Worm (Caenorhabditis elegans) whole organism, early embryonic: Measurements from ENCODE around the gene C27H5.6.

ENCODE experiments used
- B0310.2 ChIP-seq: sonication (generic microtip); optimal IDR thresholded peaks from 2 replicates; lab custom pipeline; 2016; ENCODE audit warnings: mild to moderate bottlenecking, missing genetic modification characterization, missing compliant biosample characterization
- aly-1 ChIP-seq: sonication (generic microtip); optimal IDR thresholded peaks from 2 replicates; lab custom pipeline; 2016; ENCODE audit warnings: missing genetic modification characterization, missing compliant biosample characterization
- ama-1 ChIP-seq: fragments of 150-350 bp; optimal IDR thresholded peaks from 2 replicates; lab custom pipeline; 2014
- ceh-13 ChIP-seq: fragments of 200-800 bp; sonication (Bioruptor generic); optimal IDR thresholded peaks from 2 replicates; lab custom pipeline; 2018; ENCODE audit warnings: mild to moderate bottlenecking, missing genetic modification characterization, missing compliant biosample characterization
- ceh-36 ChIP-seq: sonication (generic microtip); optimal IDR thresholded peaks from 2 replicates; lab custom pipeline; 2016; ENCODE audit warnings: missing genetic modification characterization, inconsistent platforms, missing compliant biosample characterization
- ets-7 ChIP-seq: sonication (generic microtip); optimal IDR thresholded peaks from 2 replicates; lab custom pipeline; 2016; ENCODE audit warnings: missing genotype, missing genetic modification characterization, missing compliant biosample characterization
- flt-1 ChIP-seq: fragments of 200-800 bp; sonication (Bioruptor generic); IDR thresholded peaks from 2 replicates; pipeline ENCODE4 v1.3.6; 2022; ENCODE audit warnings: missing genetic modification characterization, missing compliant biosample characterization
- hmg-4 ChIP-seq: fragments of 200-800 bp; sonication (Bioruptor generic); optimal IDR thresholded peaks from 2 replicates; lab custom pipeline; 2018; ENCODE audit warnings: mild to moderate bottlenecking, missing genetic modification characterization, missing compliant biosample characterization
- pes-1 ChIP-seq: fragments of 200-800 bp; sonication (Bioruptor generic); IDR thresholded peaks from 2 replicates; pipeline ENCODE4 v1.3.6; 2022; ENCODE audit warnings: missing genetic modification reagents, missing genetic modification characterization, missing compliant biosample characterization
- scrt-1 ChIP-seq: fragments of 200-800 bp; sonication (Bioruptor generic); IDR thresholded peaks from 2 replicates; pipeline ENCODE4 v1.3.6; 2022; ENCODE audit warnings: missing genetic modification characterization, missing compliant biosample characterization
- sea-1 ChIP-seq: fragments of 200-800 bp; sonication (Bioruptor generic); conservative IDR thresholded peaks from 2 replicates; pipeline ENCODE4 v1.3.6; 2022; ENCODE audit warnings: missing genetic modification characterization, missing compliant biosample characterization
- tbx-11 ChIP-seq: fragments of 200-800 bp; sonication (Bioruptor generic); IDR thresholded peaks from 2 replicates; pipeline ENCODE4 v1.3.6; 2022; ENCODE audit warnings: missing genetic modification characterization, missing compliant biosample characterization
- tbx-37 ChIP-seq: fragments of 200-800 bp; sonication (Bioruptor generic); conservative IDR thresholded peaks from 2 replicates; pipeline ENCODE4 v1.3.6; 2022; ENCODE audit warnings: missing genetic modification reagents, missing genetic modification characterization, missing compliant biosample characterization
- tra-4 ChIP-seq: sonication (generic microtip); optimal IDR thresholded peaks from 2 replicates; lab custom pipeline; 2017; ENCODE audit warnings: missing genetic modification characterization, missing compliant biosample characterization

DNA sequence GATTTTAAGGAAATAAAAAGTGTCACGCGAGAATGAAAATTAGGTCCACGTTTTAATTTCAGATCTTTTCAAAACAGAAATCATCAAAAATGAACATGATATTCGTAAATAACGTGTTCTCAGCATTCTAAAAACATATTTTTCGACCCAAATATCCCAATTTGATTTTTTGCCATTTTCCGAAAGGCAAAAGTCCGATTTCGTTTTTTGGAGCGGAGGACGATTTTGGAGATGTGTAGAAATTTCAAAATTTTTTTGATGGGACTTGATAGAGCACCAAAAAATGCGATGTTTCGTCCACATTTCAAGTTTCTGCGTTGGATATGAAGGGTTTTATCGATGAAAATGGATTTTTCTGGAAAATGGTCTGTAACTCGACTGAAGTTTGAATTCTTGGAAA lies 43.7 kb upstream of the C27H5.6 start:
- TF ChIP-seq tra-4 (tag; lab: Kevin White, UChicago) (no peak), aly-1 (tag; lab: Kevin White, UChicago) (no peak), pes-1 (GFP tag; lab: Robert Waterston, UW) (no peak), ama-1 (no peak), ceh-36 (tag; lab: Kevin White, UChicago) (no peak), scrt-1 (GFP tag; lab: Robert Waterston, UW) (no peak), flt-1 (GFP tag; lab: Robert Waterston, UW) (no peak), sea-1 (no peak), B0310.2 (tag; lab: Kevin White, UChicago) (no peak), hmg-4 (GFP tag; lab: Kevin White, UChicago) (no peak), tbx-11 (GFP tag; lab: Robert Waterston, UW) (no peak), ceh-13 (GFP tag; lab: Kevin White, UChicago) (no peak), tbx-37 (GFP tag; lab: Robert Waterston, UW) (no peak), ets-7 (tag; lab: Kevin White, UChicago) (no peak)
